Fruit fly (Drosophila melanogaster) whole organism, prepupa: ENCODE data around the gene CG9775.

Source experiments
- Blimp-1 ChIP-seq: fragments of 200-800 bp; sonication (Bioruptor generic); optimal IDR thresholded peaks from 3 replicates; lab custom pipeline; 2017; ENCODE audit warnings: missing biosample characterization, missing genetic modification characterization, mild to moderate bottlenecking, moderate library complexity, missing genetic modification reagents
- CG10631 ChIP-seq: fragments of 200-800 bp; sonication (Bioruptor generic); optimal IDR thresholded peaks from 2 replicates; lab custom pipeline; 2016; ENCODE audit warnings: missing biosample characterization, missing genetic modification characterization
- CG10669 ChIP-seq: fragments of 200-800 bp; sonication (Bioruptor generic); optimal IDR thresholded peaks from 3 replicates; lab custom pipeline; 2018; ENCODE audit warnings: missing biosample characterization, mild to moderate bottlenecking, missing genetic modification characterization, moderate library complexity
- CG11294 ChIP-seq: fragments of 200-800 bp; sonication (Bioruptor generic); IDR thresholded peaks from 2 replicates; pipeline ENCODE4 v1.3.6; 2022; ENCODE audit warnings: missing biosample characterization, missing genetic modification characterization
- CG11902 ChIP-seq: fragments of 200-800 bp; sonication (Bioruptor generic); optimal IDR thresholded peaks from 3 replicates; lab custom pipeline; 2016; ENCODE audit warnings: missing biosample characterization, missing genetic modification characterization
- CG15336 ChIP-seq: fragments of 200-800 bp; sonication (Bioruptor generic); IDR thresholded peaks from 2 replicates; pipeline ENCODE4 v1.3.6; 2022; ENCODE audit warnings: missing biosample characterization, missing genetic modification characterization
- CG31627 ChIP-seq: fragments of 200-800 bp; sonication (Bioruptor generic); optimal IDR thresholded peaks from 3 replicates; lab custom pipeline; 2016; ENCODE audit warnings: missing biosample characterization, missing genetic modification characterization
- CG32006 ChIP-seq: fragments of 200-800 bp; sonication (Bioruptor generic); optimal IDR thresholded peaks from 3 replicates; lab custom pipeline; 2017; ENCODE audit warnings: missing biosample characterization, mild to moderate bottlenecking, missing genetic modification characterization
- CG3919 ChIP-seq: fragments of 200-800 bp; sonication (Bioruptor generic); optimal IDR thresholded peaks from 3 replicates; lab custom pipeline; 2016; ENCODE audit warnings: missing biosample characterization, missing genetic modification characterization
- CG4318 ChIP-seq: fragments of 200-800 bp; sonication (Bioruptor generic); optimal IDR thresholded peaks from 3 replicates; lab custom pipeline; 2017; ENCODE audit warnings: missing biosample characterization, mild to moderate bottlenecking, missing genetic modification characterization
- CG6792 ChIP-seq: fragments of 200-800 bp; sonication (Bioruptor generic); optimal IDR thresholded peaks from 3 replicates; lab custom pipeline; 2016; ENCODE audit warnings: missing biosample characterization, missing genetic modification characterization
- CG6808 ChIP-seq: fragments of 200-800 bp; sonication (Bioruptor generic); optimal IDR thresholded peaks from 3 replicates; lab custom pipeline; 2017; ENCODE audit warnings: missing biosample characterization, missing genetic modification characterization, mild to moderate bottlenecking, moderate library complexity, missing genetic modification reagents
- CG7368 ChIP-seq: fragments of 200-800 bp; sonication (Bioruptor generic); optimal IDR thresholded peaks from 3 replicates; lab custom pipeline; 2016; ENCODE audit warnings: missing biosample characterization, missing genetic modification characterization
- CG8119 ChIP-seq: fragments of 200-800 bp; sonication (Bioruptor generic); IDR thresholded peaks from 3 replicates; pipeline ENCODE4 v1.3.6; 2022; ENCODE audit warnings: missing biosample characterization, missing genetic modification characterization
- CG8319 ChIP-seq: fragments of 200-800 bp; sonication (Bioruptor generic); optimal IDR thresholded peaks from 3 replicates; lab custom pipeline; 2016; ENCODE audit warnings: missing biosample characterization, missing genetic modification characterization
- CG8632 ChIP-seq: fragments of 200-800 bp; sonication (Bioruptor generic); optimal IDR thresholded peaks from 3 replicates; lab custom pipeline; 2016; ENCODE audit warnings: missing biosample characterization, missing genetic modification characterization
- Eip78C ChIP-seq: fragments of 200-800 bp; sonication (Bioruptor generic); peaks from one replicate; lab custom pipeline; 2016; ENCODE audit warnings: missing biosample characterization, missing genetic modification characterization
- Eip93F ChIP-seq: fragments of 200-800 bp; sonication (Bioruptor generic); optimal IDR thresholded peaks from 2 replicates; lab custom pipeline; 2016; ENCODE audit warnings: missing biosample characterization, mild to moderate bottlenecking, missing genetic modification characterization
- Gug ChIP-seq: fragments of 200-800 bp; sonication (Bioruptor generic); IDR thresholded peaks from 2 replicates; pipeline ENCODE4 v1.3.6; 2022; ENCODE audit warnings: missing biosample characterization, missing genetic modification characterization
- Hr39 ChIP-seq: fragments of 200-800 bp; sonication (Bioruptor generic); optimal IDR thresholded peaks from 2 replicates; lab custom pipeline; 2016; ENCODE audit warnings: missing biosample characterization, missing genetic modification characterization
- Hr4 ChIP-seq: fragments of 200-800 bp; sonication (Bioruptor generic); optimal IDR thresholded peaks from 3 replicates; lab custom pipeline; 2016; ENCODE audit warnings: missing biosample characterization, missing genetic modification characterization
- Lpt ChIP-seq: fragments of 200-800 bp; sonication (Bioruptor generic); optimal IDR thresholded peaks from 3 replicates; lab custom pipeline; 2016; ENCODE audit warnings: missing biosample characterization, missing genetic modification characterization
- OdsH ChIP-seq: fragments of 200-800 bp; sonication (Bioruptor generic); optimal IDR thresholded peaks from 3 replicates; lab custom pipeline; 2016; ENCODE audit warnings: missing biosample characterization, missing genetic modification characterization
- Smox ChIP-seq: fragments of 200-800 bp; sonication (Bioruptor generic); optimal IDR thresholded peaks from 3 replicates; lab custom pipeline; 2016; ENCODE audit warnings: missing biosample characterization, missing genetic modification characterization
- Sox102F ChIP-seq: fragments of 200-800 bp; sonication (Bioruptor generic); optimal IDR thresholded peaks from 2 replicates; lab custom pipeline; 2016; ENCODE audit warnings: missing biosample characterization, mild to moderate bottlenecking, missing genetic modification characterization
- Sox14 ChIP-seq: fragments of 200-800 bp; sonication (Bioruptor generic); optimal IDR thresholded peaks from 3 replicates; lab custom pipeline; 2016; ENCODE audit warnings: missing biosample characterization, missing genetic modification characterization
- Sox15 ChIP-seq: fragments of 200-800 bp; sonication (Bioruptor generic); optimal IDR thresholded peaks from 3 replicates; lab custom pipeline; 2016; ENCODE audit warnings: missing biosample characterization, missing genetic modification characterization
- achi ChIP-seq: fragments of 200-800 bp; sonication (Bioruptor generic); optimal IDR thresholded peaks from 3 replicates; lab custom pipeline; 2016; ENCODE audit warnings: missing biosample characterization, missing genetic modification characterization
- acj6 ChIP-seq: fragments of 200-800 bp; sonication (Bioruptor generic); optimal IDR thresholded peaks from 3 replicates; lab custom pipeline; 2016; ENCODE audit warnings: missing biosample characterization, missing genetic modification characterization
- cyc ChIP-seq: fragments of 200-800 bp; sonication (Bioruptor generic); optimal IDR thresholded peaks from 3 replicates; lab custom pipeline; 2016; ENCODE audit warnings: missing biosample characterization, missing genetic modification characterization
- dsx ChIP-seq: fragments of 200-800 bp; optimal IDR thresholded peaks from 3 replicates; lab custom pipeline; 2019; ENCODE audit warnings: missing biosample characterization, mild to moderate bottlenecking, missing genetic modification characterization, moderate library complexity; ENCODE audit not compliant: poor library complexity, severe bottlenecking
- eg ChIP-seq: fragments of 200-800 bp; sonication (Bioruptor generic); IDR thresholded peaks from 3 replicates; pipeline ENCODE4 v1.3.6; 2022; ENCODE audit warnings: missing biosample characterization, missing genetic modification characterization
- fd85E ChIP-seq: fragments of 200-800 bp; sonication (Bioruptor generic); optimal IDR thresholded peaks from 3 replicates; lab custom pipeline; 2016; ENCODE audit warnings: missing biosample characterization, missing genetic modification characterization
- fkh ChIP-seq: fragments of 200-800 bp; sonication (Bioruptor generic); optimal IDR thresholded peaks from 3 replicates; lab custom pipeline; 2017; ENCODE audit warnings: missing biosample characterization, mild to moderate bottlenecking, missing genetic modification characterization, moderate library complexity
- lz ChIP-seq: fragments of 200-800 bp; sonication (Bioruptor generic); optimal IDR thresholded peaks from 3 replicates; lab custom pipeline; 2016; ENCODE audit warnings: missing biosample characterization, missing genetic modification characterization
- net ChIP-seq: fragments of 200-800 bp; sonication (Bioruptor generic); optimal IDR thresholded peaks from 3 replicates; lab custom pipeline; 2016; ENCODE audit warnings: missing biosample characterization, missing genetic modification characterization
- pdm3 ChIP-seq: fragments of 200-800 bp; sonication (Bioruptor generic); optimal IDR thresholded peaks from 3 replicates; lab custom pipeline; 2016; ENCODE audit warnings: missing biosample characterization, missing genetic modification characterization
- salr ChIP-seq, 2 experiments: fragments of 200-800 bp; sonication (Bioruptor generic); optimal IDR thresholded peaks; 3 replicates each; lab custom pipeline; 2016 to 2018; ENCODE audit warnings: missing biosample characterization in 2 of 2, missing genetic modification characterization in 2 of 2, mild to moderate bottlenecking in 1 of 2
- spab ChIP-seq: fragments of 200-800 bp; sonication (Bioruptor generic); optimal IDR thresholded peaks from 2 replicates; lab custom pipeline; 2017; ENCODE audit warnings: missing biosample characterization, mild to moderate bottlenecking, missing genetic modification characterization, missing genetic modification reagents
- topi ChIP-seq: fragments of 200-800 bp; sonication (Bioruptor generic); optimal IDR thresholded peaks from 3 replicates; lab custom pipeline; 2016; ENCODE audit warnings: missing biosample characterization, missing genetic modification characterization

The CG9775 gene

dm6 chr3R:4663068-4663467, 21.4 kb upstream of the CG9775 start (continued):
- TF ChIP-seq net (GFP tag; lab: Kevin White, UChicago) (peak; percentile 72), Blimp-1 (GFP tag; lab: Kevin White, UChicago) (no peak), eg (GFP tag; lab: Robert Waterston, UW) (peak; percentile 88), CG10669 (GFP tag; lab: Kevin White, UChicago) (peak; percentile 50), pdm3 (peak; percentile 60), CG8632 (peak; percentile 26), CG10631 (peak; percentile 55), salr (GFP tag; optimal IDR thresholded peaks at IDR 0.05; lab: Kevin White, UChicago) (peak in 1 of 2 experiments; percentile 65), CG7368 (GFP tag; lab: Kevin White, UChicago) (peak; percentile 4), CG6808 (peak; percentile 54), Eip78C (GFP tag; lab: Kevin White, UChicago) (peak; percentile 93), achi (GFP tag; lab: Kevin White, UChicago) (peak; percentile 66), fkh (GFP tag; lab: Kevin White, UChicago) (no peak), topi (GFP tag; lab: Kevin White, UChicago) (peak; percentile 53), lz (GFP tag; lab: Kevin White, UChicago) (peak; percentile 36), fd85E (no peak), Hr4 (GFP tag; lab: Kevin White, UChicago) (peak; percentile 84), CG32006 (GFP tag; lab: Kevin White, UChicago) (peak; percentile 78), CG3919 (peak; percentile 71)
- TF ChIP-seq, all 60 proteins: peak for 49

- TF ChIP-seq Eip78C (GFP tag; lab: Kevin White, UChicago) (peak; percentile 30), CG6792 (GFP tag; lab: Kevin White, UChicago) (no peak), CG3919 (no peak), CG8119 (0 out of 3 replicates have a peak, but pooled peaks have one; percentile 33), Lpt (GFP tag; lab: Kevin White, UChicago) (peak; percentile 8), spab (GFP tag; lab: Kevin White, UChicago) (no peak), CG31627 (GFP tag; lab: Kevin White, UChicago) (no peak), Eip93F (GFP tag; lab: Kevin White, UChicago) (no peak), salr (GFP tag; optimal IDR thresholded peaks at IDR 0.05; lab: Kevin White, UChicago) (peak in 1 of 2 experiments; percentile 17), Hr4 (GFP tag; lab: Kevin White, UChicago) (peak; percentile 56), CG32006 (GFP tag; lab: Kevin White, UChicago) (peak; percentile 59)
Measured at dm6 chr3R:4661640-4662039, 20.0 kb upstream of the CG9775 start.

DNA sequence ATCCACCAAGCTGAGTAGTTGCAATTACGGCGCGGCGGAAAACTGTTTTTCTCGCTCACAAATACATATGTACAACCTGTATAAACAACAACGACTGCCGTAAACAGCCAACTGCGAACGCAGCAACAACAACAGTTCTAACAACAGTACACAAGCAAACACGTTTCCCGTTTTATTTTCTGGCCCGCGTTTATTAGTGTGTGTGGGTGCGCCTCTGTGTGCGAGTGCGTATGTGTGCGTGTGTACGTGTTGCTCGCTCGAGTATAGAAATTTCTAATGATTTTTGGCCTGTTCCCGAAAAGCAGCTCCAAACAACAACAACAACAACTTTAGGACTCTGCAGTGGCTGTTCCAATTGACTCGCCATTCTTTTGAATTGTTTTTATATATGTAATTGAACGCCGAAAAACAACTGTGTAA, 18.3 kb upstream of the CG9775 start:
- TF ChIP-seq Smox (GFP tag; lab: Kevin White, UChicago) (no peak), fkh (GFP tag; lab: Kevin White, UChicago) (peak; percentile 90)

DNA sequence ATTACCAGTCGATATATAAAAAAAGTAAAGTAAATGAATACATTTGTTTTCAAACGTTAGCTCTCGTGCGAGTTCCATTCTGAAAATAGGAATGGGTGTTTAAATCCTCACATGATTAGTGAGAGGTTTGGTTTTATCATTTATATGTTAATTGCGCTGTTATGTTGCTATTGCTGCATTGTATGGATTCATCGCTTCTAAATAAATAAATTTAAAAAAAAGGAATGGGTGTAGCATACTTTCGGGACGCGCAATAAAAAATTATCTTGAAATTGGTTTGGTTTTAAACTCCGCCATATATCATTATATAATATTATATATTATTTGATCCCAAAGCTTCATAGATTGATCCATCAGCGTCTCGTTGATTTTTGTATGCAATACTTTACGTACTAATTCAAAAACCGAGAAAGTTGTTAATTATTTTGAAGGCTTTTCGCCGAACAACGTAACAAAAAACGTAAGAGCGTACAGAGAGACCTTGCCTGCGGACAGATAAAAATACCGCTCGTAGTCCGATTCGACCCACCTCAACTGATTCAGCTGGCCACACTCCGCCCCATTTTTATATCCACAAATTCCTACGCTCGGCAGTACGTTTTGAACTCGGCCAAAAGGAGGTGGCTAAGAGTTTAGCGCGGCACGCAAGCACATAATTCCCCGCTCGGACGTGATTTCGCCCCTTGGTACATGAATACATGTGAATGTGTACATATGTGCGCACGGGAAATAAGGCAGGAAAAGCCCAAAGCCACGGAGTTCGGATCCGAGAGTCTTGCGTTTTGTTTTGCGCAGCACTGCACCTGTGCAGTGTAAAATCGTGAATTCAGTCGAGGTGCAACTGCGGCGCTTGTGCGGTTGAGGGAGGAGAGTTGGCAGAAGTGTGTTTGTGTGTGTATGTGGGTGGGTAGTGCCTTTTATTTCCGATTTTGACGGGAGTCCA, 17.6 kb upstream of the CG9775 start, which contains the start of gene smash:
smash (plus strand) TSS at position 589 of the 943 bp plus-strand sequence.
- TF ChIP-seq dsx (GFP tag; lab: Kevin White, UChicago) (peak; percentile 46), CG8119 (peak; percentile 45; the same call in 2 of the 3 replicates), salr (GFP tag; optimal IDR thresholded peaks at IDR 0.05; lab: Kevin White, UChicago) (peak in 1 of 2 experiments; percentile 9), fkh (GFP tag; lab: Kevin White, UChicago) (no peak), Blimp-1 (GFP tag; lab: Kevin White, UChicago) (no peak), CG10631 (no peak), CG10669 (GFP tag; lab: Kevin White, UChicago) (no peak), CG32006 (GFP tag; lab: Kevin White, UChicago) (no peak), CG8319 (GFP tag; lab: Kevin White, UChicago) (no peak), Sox102F (no peak), CG31627 (GFP tag; lab: Kevin White, UChicago) (no peak), OdsH (GFP tag; lab: Kevin White, UChicago) (no peak), CG11294 (GFP tag; lab: Robert Waterston, UW) (no peak; the same call in 1 of the 2 replicates), pdm3 (no peak), CG11902 (GFP tag; lab: Kevin White, UChicago) (no peak), Lpt (GFP tag; lab: Kevin White, UChicago) (peak; percentile 71), Hr4 (GFP tag; lab: Kevin White, UChicago) (no peak), acj6 (GFP tag; lab: Kevin White, UChicago) (no peak), Eip78C (GFP tag; lab: Kevin White, UChicago) (peak; percentile 86), CG8632 (peak; percentile 22), CG4318 (no peak), Gug (GFP tag; lab: Robert Waterston, UW) (no peak), Eip93F (GFP tag; lab: Kevin White, UChicago) (no peak), Sox14 (GFP tag; lab: Kevin White, UChicago) (peak; percentile 40), Sox15 (GFP tag; lab: Kevin White, UChicago) (no peak), net (GFP tag; lab: Kevin White, UChicago) (peak; percentile 61), CG3919 (no peak), fd85E (no peak), Hr39 (GFP tag; lab: Kevin White, UChicago) (no peak), cyc (GFP tag; lab: Kevin White, UChicago) (peak; percentile 31), CG15336 (GFP tag; lab: Robert Waterston, UW) (peak; percentile 57)
